Worm (Caenorhabditis elegans) whole organism, mixed stage, embryonic: Measurements from ENCODE around the gene vps-39.

Source experiments
- cnd-1 ChIP-seq: fragments of 200-800 bp; sonication (Bioruptor generic); optimal IDR thresholded peaks from 2 replicates; lab custom pipeline; 2018; ENCODE audit warnings: mild to moderate bottlenecking, missing genetic modification characterization, missing compliant biosample characterization
- drap-1 ChIP-seq: fragments of 200-800 bp; sonication (Bioruptor generic); optimal IDR thresholded peaks from 3 replicates; lab custom pipeline; 2018; ENCODE audit warnings: mild to moderate bottlenecking, missing genetic modification characterization, missing compliant biosample characterization
- elt-3 ChIP-seq: fragments of 150-350 bp; optimal IDR thresholded peaks from 2 replicates; lab custom pipeline; 2014; ENCODE audit warnings: missing biosample characterization, missing genetic modification characterization
- lsy-2 ChIP-seq: fragments of 150-350 bp; optimal IDR thresholded peaks from 2 replicates; lab custom pipeline; 2014; ENCODE audit warnings: missing biosample characterization, missing genetic modification characterization
- mep-1 ChIP-seq: fragments of 150-350 bp; optimal IDR thresholded peaks from 2 replicates; lab custom pipeline; 2017; ENCODE audit warnings: missing biosample characterization, missing genetic modification reagents, missing genetic modification characterization, inconsistent platforms
- nhr-237 ChIP-seq: fragments of 150-350 bp; optimal IDR thresholded peaks from 2 replicates; lab custom pipeline; 2014; ENCODE audit warnings: missing biosample characterization, missing genetic modification characterization
- unc-39 ChIP-seq: fragments of 150-350 bp; optimal IDR thresholded peaks from 2 replicates; lab custom pipeline; 2014; ENCODE audit warnings: missing biosample characterization, missing genetic modification characterization

- no peak for TF ChIP-seq unc-39 (tag; lab: Kevin White, UChicago)
- TF ChIP-seq lsy-2 = no peak
- TF ChIP-seq cnd-1 = no peak
- TF ChIP-seq elt-3 = no peak
- no peak for TF ChIP-seq nhr-237
- no peak for TF ChIP-seq mep-1 (tag; lab: Kevin White, UChicago)
- TF ChIP-seq drap-1 = no peak
Measured at ce11 chrV:14001929-14002328, 36.2 kb downstream of the vps-39 start.
